Fruit fly (Drosophila melanogaster) whole organism, embryonic: Measurements from ENCODE around the gene CG43448.

Source experiments
- B-H1 ChIP-seq: fragments of 200-800 bp; sonication (Bioruptor generic); IDR thresholded peaks from 3 replicates; pipeline ENCODE4 v1.3.6; 2022; ENCODE audit warnings: missing biosample characterization, missing genetic modification characterization
- Blimp-1 ChIP-seq: fragments of 200-800 bp; sonication (Bioruptor generic); optimal IDR thresholded peaks from 3 replicates; lab custom pipeline; 2018; ENCODE audit warnings: missing biosample characterization, missing genetic modification characterization, mild to moderate bottlenecking, moderate library complexity, missing genetic modification reagents
- CG10209 ChIP-seq: fragments of 200-800 bp; sonication (Bioruptor generic); optimal IDR thresholded peaks from 3 replicates; lab custom pipeline; 2017; ENCODE audit warnings: missing biosample characterization, mild to moderate bottlenecking, missing genetic modification characterization, missing genetic modification reagents
- CG10959 ChIP-seq: fragments of 200-800 bp; sonication (Bioruptor generic); IDR thresholded peaks from 2 replicates; pipeline ENCODE4 v1.3.6; 2022; ENCODE audit warnings: missing biosample characterization, missing genetic modification characterization
- CG11247 ChIP-seq: fragments of 200-800 bp; sonication (Bioruptor generic); IDR thresholded peaks from 2 replicates; pipeline ENCODE4 v1.3.6; 2022; ENCODE audit warnings: missing biosample characterization, missing genetic modification characterization
- CG11560 ChIP-seq: fragments of 200-800 bp; sonication (Bioruptor generic); IDR thresholded peaks from 3 replicates; pipeline ENCODE4 v1.3.6; 2022; ENCODE audit warnings: missing biosample characterization, missing genetic modification characterization
- CG11695 ChIP-seq: fragments of 200-800 bp; sonication (Bioruptor generic); IDR thresholded peaks from 3 replicates; pipeline ENCODE4 v1.3.6; 2022; ENCODE audit warnings: missing biosample characterization, missing genetic modification characterization
- CG11723 ChIP-seq: fragments of 200-800 bp; sonication (Bioruptor generic); optimal IDR thresholded peaks from 2 replicates; lab custom pipeline; 2017; ENCODE audit warnings: missing biosample characterization, mild to moderate bottlenecking, missing genetic modification characterization
- CG13123 ChIP-seq: fragments of 200-800 bp; sonication (Bioruptor generic); optimal IDR thresholded peaks from 2 replicates; lab custom pipeline; 2016; ENCODE audit warnings: missing biosample characterization, missing genetic modification characterization
- CG13296 ChIP-seq: fragments of 200-800 bp; sonication (Bioruptor generic); optimal IDR thresholded peaks from 3 replicates; lab custom pipeline; 2018; ENCODE audit warnings: missing biosample characterization, mild to moderate bottlenecking, missing genetic modification characterization
- CG14710 ChIP-seq: fragments of 200-800 bp; sonication (Bioruptor generic); optimal IDR thresholded peaks from 3 replicates; lab custom pipeline; 2019; ENCODE audit warnings: missing biosample characterization, mild to moderate bottlenecking, missing genetic modification characterization, moderate library complexity
- CG15073 ChIP-seq: fragments of 200-800 bp; sonication (Bioruptor generic); optimal IDR thresholded peaks from 2 replicates; lab custom pipeline; 2016; ENCODE audit warnings: missing biosample characterization, missing genetic modification characterization
- CG17912 ChIP-seq: fragments of 200-800 bp; sonication (Bioruptor generic); optimal IDR thresholded peaks from 2 replicates; lab custom pipeline; 2018; ENCODE audit warnings: missing biosample characterization, mild to moderate bottlenecking, missing genetic modification characterization
- CG1792 ChIP-seq: fragments of 200-800 bp; sonication (Bioruptor generic); optimal IDR thresholded peaks from 2 replicates; lab custom pipeline; 2016; ENCODE audit warnings: missing biosample characterization, missing genetic modification characterization
- CG2202 ChIP-seq: fragments of 200-800 bp; sonication (Bioruptor generic); optimal IDR thresholded peaks from 2 replicates; lab custom pipeline; 2018; ENCODE audit warnings: missing biosample characterization, mild to moderate bottlenecking, missing genetic modification characterization
- CG4404 ChIP-seq: fragments of 200-800 bp; sonication (Bioruptor generic); IDR thresholded peaks from 2 replicates; pipeline ENCODE4 v1.3.6; 2022; ENCODE audit warnings: missing biosample characterization, missing genetic modification characterization
- CG6175 ChIP-seq: fragments of 200-800 bp; sonication (Bioruptor generic); IDR thresholded peaks from 3 replicates; pipeline ENCODE4 v1.3.6; 2022; ENCODE audit warnings: missing biosample characterization, missing genetic modification characterization
- CG6254 ChIP-seq: fragments of 200-800 bp; sonication (Bioruptor generic); optimal IDR thresholded peaks from 3 replicates; lab custom pipeline; 2017; ENCODE audit warnings: mild to moderate bottlenecking, missing biosample characterization, missing genetic modification reagents, missing genetic modification characterization
- CG7745 ChIP-seq: fragments of 200-800 bp; sonication (Bioruptor generic); optimal IDR thresholded peaks from 2 replicates; lab custom pipeline; 2018; ENCODE audit warnings: missing biosample characterization, mild to moderate bottlenecking, missing genetic modification characterization, moderate library complexity
- CHES-1-like ChIP-seq: fragments of 200-800 bp; sonication (Bioruptor generic); optimal IDR thresholded peaks from 2 replicates; lab custom pipeline; 2016; ENCODE audit warnings: missing biosample characterization, missing genetic modification characterization
- CkIIα-i1 ChIP-seq: fragments of 200-800 bp; sonication (Bioruptor generic); IDR thresholded peaks from 2 replicates; pipeline ENCODE4 v1.3.6; 2022; ENCODE audit warnings: missing biosample characterization, missing genetic modification characterization
- D19B ChIP-seq: fragments of 200-800 bp; sonication (Bioruptor generic); optimal IDR thresholded peaks from 2 replicates; lab custom pipeline; 2017; ENCODE audit warnings: missing biosample characterization, mild to moderate bottlenecking, missing genetic modification characterization
- Elba2 ChIP-seq: fragments of 200-800 bp; sonication (Bioruptor generic); optimal IDR thresholded peaks from 3 replicates; lab custom pipeline; 2016; ENCODE audit warnings: missing biosample characterization, missing genetic modification characterization
- Hr3 ChIP-seq: fragments of 200-800 bp; sonication (Bioruptor generic); optimal IDR thresholded peaks from 3 replicates; lab custom pipeline; 2016; ENCODE audit warnings: missing biosample characterization, missing genetic modification characterization
- Lpt ChIP-seq: fragments of >200 bp; optimal IDR thresholded peaks from 2 replicates; lab custom pipeline; 2018; ENCODE audit warnings: missing biosample characterization, missing genetic modification characterization
- Max ChIP-seq: fragments of 200-800 bp; sonication (Bioruptor generic); optimal IDR thresholded peaks from 2 replicates; lab custom pipeline; 2016; ENCODE audit warnings: missing biosample characterization, mild to moderate bottlenecking, missing genetic modification characterization
- Mes4 ChIP-seq: fragments of 200-800 bp; sonication (Bioruptor generic); optimal IDR thresholded peaks from 2 replicates; lab custom pipeline; 2016; ENCODE audit warnings: missing biosample characterization, missing genetic modification characterization
- Neu2 ChIP-seq: fragments of 200-800 bp; sonication (Bioruptor generic); optimal IDR thresholded peaks from 3 replicates; lab custom pipeline; 2016; ENCODE audit warnings: missing biosample characterization, missing genetic modification characterization, borderline replicate concordance
- Nf-YC ChIP-seq: fragments of 200-800 bp; optimal IDR thresholded peaks from 3 replicates; lab custom pipeline; 2019; ENCODE audit warnings: missing biosample characterization, mild to moderate bottlenecking, missing genetic modification characterization, moderate library complexity
- Poxn ChIP-seq: fragments of 200-800 bp; sonication (Bioruptor generic); IDR thresholded peaks from 2 replicates; pipeline ENCODE4 v1.3.6; 2022; ENCODE audit warnings: missing biosample characterization, missing genetic modification characterization
- Sin3A ChIP-seq: fragments of >200 bp; optimal IDR thresholded peaks from 2 replicates; lab custom pipeline; 2018
- Taf1 ChIP-seq: fragments of 200-800 bp; sonication (Bioruptor generic); IDR thresholded peaks from 2 replicates; pipeline ENCODE4 v1.3.6; 2022; ENCODE audit warnings: missing biosample characterization, missing genetic modification characterization
- Trl ChIP-seq, 3 experiments: fragments of >200 bp in 2 of 3; fragments of 200-800 bp in 1 of 3; sonication (Bioruptor generic) in 1 of 3; optimal IDR thresholded peaks; 2 replicates in 1 of 3; 3 replicates in 2 of 3; lab custom pipeline; 2016 to 2017; ENCODE audit warnings: missing biosample characterization in 1 of 3, missing genetic modification characterization in 1 of 3
- abd-A ChIP-seq: fragments of 200-800 bp; sonication (Bioruptor generic); optimal IDR thresholded peaks from 3 replicates; lab custom pipeline; 2019; ENCODE audit warnings: missing biosample characterization, mild to moderate bottlenecking, missing genetic modification characterization, moderate library complexity
- bab2 ChIP-seq: fragments of 200-800 bp; sonication (Bioruptor generic); optimal IDR thresholded peaks from 2 replicates; lab custom pipeline; 2016; ENCODE audit warnings: missing biosample characterization, missing genetic modification characterization
- bigmax ChIP-seq: fragments of 200-800 bp; sonication (Bioruptor generic); optimal IDR thresholded peaks from 2 replicates; lab custom pipeline; 2018; ENCODE audit warnings: missing biosample characterization, mild to moderate bottlenecking, missing genetic modification characterization
- chinmo ChIP-seq: fragments of 200-800 bp; sonication (Bioruptor generic); IDR thresholded peaks from 4 replicates; pipeline ENCODE4 v1.3.6; 2022; ENCODE audit warnings: missing biosample characterization, missing genetic modification characterization; ENCODE audit not compliant: partially characterized antibody
- dmrt99B ChIP-seq: fragments of 200-800 bp; sonication (Bioruptor generic); optimal IDR thresholded peaks from 2 replicates; lab custom pipeline; 2018; ENCODE audit warnings: missing biosample characterization, mild to moderate bottlenecking, missing genetic modification characterization, moderate library complexity
- grau ChIP-seq: fragments of 200-800 bp; optimal IDR thresholded peaks from 3 replicates; lab custom pipeline; 2019; ENCODE audit warnings: missing biosample characterization, mild to moderate bottlenecking, missing genetic modification characterization, moderate library complexity
- ind ChIP-seq: fragments of 200-800 bp; sonication (Bioruptor generic); optimal IDR thresholded peaks from 3 replicates; lab custom pipeline; 2016; ENCODE audit warnings: missing biosample characterization, missing genetic modification characterization
- org-1 ChIP-seq: fragments of 200-800 bp; sonication (Bioruptor generic); optimal IDR thresholded peaks from 2 replicates; lab custom pipeline; 2017; ENCODE audit warnings: missing biosample characterization, missing genetic modification characterization
- phol ChIP-seq: fragments of 200-800 bp; sonication (Bioruptor generic); optimal IDR thresholded peaks from 3 replicates; lab custom pipeline; 2018; ENCODE audit warnings: missing biosample characterization, mild to moderate bottlenecking, missing genetic modification characterization, moderate library complexity
- pum ChIP-seq: fragments of 200-800 bp; sonication (Bioruptor generic); optimal IDR thresholded peaks from 2 replicates; lab custom pipeline; 2016; ENCODE audit warnings: missing biosample characterization, missing genetic modification characterization
- sim ChIP-seq: fragments of 200-800 bp; sonication (Bioruptor generic); IDR thresholded peaks from 2 replicates; pipeline ENCODE4 v1.3.6; 2022; ENCODE audit warnings: missing biosample characterization, missing genetic modification characterization
- slou ChIP-seq: fragments of 200-800 bp; sonication (Bioruptor generic); optimal IDR thresholded peaks from 3 replicates; lab custom pipeline; 2016; ENCODE audit warnings: missing biosample characterization, missing genetic modification characterization
- sob ChIP-seq: fragments of 200-800 bp; sonication (Bioruptor generic); IDR thresholded peaks from 2 replicates; pipeline ENCODE4 v1.3.6; 2022; ENCODE audit warnings: missing biosample characterization, missing genetic modification characterization
- ssp ChIP-seq: fragments of 200-800 bp; sonication (Bioruptor generic); IDR thresholded peaks from 2 replicates; pipeline ENCODE4 v1.3.6; 2022; ENCODE audit warnings: missing biosample characterization, missing genetic modification characterization
- vvl ChIP-seq: fragments of 200-800 bp; sonication (Bioruptor generic); IDR thresholded peaks from 2 replicates; pipeline ENCODE4 v1.3.6; 2022; ENCODE audit warnings: missing biosample characterization, missing genetic modification characterization
- zen ChIP-seq: fragments of 200-800 bp; sonication (Bioruptor generic); optimal IDR thresholded peaks from 3 replicates; lab custom pipeline; 2018; ENCODE audit warnings: missing biosample characterization, mild to moderate bottlenecking, missing genetic modification characterization, moderate library complexity
- zf30C ChIP-seq: fragments of 200-800 bp; sonication (Bioruptor generic); optimal IDR thresholded peaks from 3 replicates; lab custom pipeline; 2018; ENCODE audit warnings: missing biosample characterization, mild to moderate bottlenecking, missing genetic modification characterization

The CG43448 gene

dm6 chr3R:30276482-30277282 lies 39.1 kb upstream of the CG43448 start (continued):
- TF ChIP-seq vvl (GFP tag; lab: Robert Waterston, UW) (peak; percentile 71), CG6254 (GFP tag; lab: Kevin White, UChicago) (peak; percentile 61), Trl (optimal IDR thresholded peaks at IDR 0.05; lab: Kevin White, UChicago) (no peak), Trl (GFP tag; optimal IDR thresholded peaks at IDR 0.05; lab: Kevin White, UChicago) (peak; percentile 8), CG10209 (GFP tag; lab: Kevin White, UChicago) (no peak), bab2 (GFP tag; lab: Kevin White, UChicago) (peak; percentile 58), CG11560 (tag; lab: Robert Waterston, UW) (no peak), CG4404 (GFP tag; lab: Robert Waterston, UW) (no peak), CG6175 (GFP tag; lab: Robert Waterston, UW) (no peak), CG2202 (tag; lab: Kevin White, UChicago) (peak; percentile 60), ssp (0 out of 2 replicates have a peak, but pooled peaks have one; percentile 21), CG7745 (tag; lab: Kevin White, UChicago) (peak; percentile 13), sim (GFP tag; lab: Robert Waterston, UW) (0 out of 2 replicates have a peak, but pooled peaks have one; percentile 31), sob (GFP tag; lab: Robert Waterston, UW) (peak; percentile 31; the same call in 1 of the 2 replicates), CG11695 (GFP tag; lab: Robert Waterston, UW) (no peak), abd-A (tag; lab: Kevin White, UChicago) (no peak), phol (tag; lab: Kevin White, UChicago) (peak; percentile 36), chinmo (GFP tag; lab: Robert Waterston, UW) (peak; percentile 93), CG17912 (peak; percentile 50), CG10959 (peak; percentile 24; the same call in 1 of the 2 replicates), CG14710 (tag; lab: Kevin White, UChicago) (peak; percentile 43), Sin3A (no peak), ind (peak; percentile 31), Hr3 (GFP tag; lab: Kevin White, UChicago) (no peak), bigmax (no peak), Nf-YC (tag; lab: Kevin White, UChicago) (peak; percentile 33), Poxn (GFP tag; lab: Robert Waterston, UW) (no peak), Taf1 (GFP tag; lab: Robert Waterston, UW) (no peak), Neu2 (GFP tag; lab: Kevin White, UChicago) (no peak), CkIIα-i1 (GFP tag; lab: Robert Waterston, UW) (no peak), slou (GFP tag; lab: Kevin White, UChicago) (no peak), org-1 (GFP tag; lab: Kevin White, UChicago) (no peak), Max (GFP tag; lab: Kevin White, UChicago) (no peak), D19B (GFP tag; lab: Kevin White, UChicago) (peak; percentile 16), dmrt99B (peak; percentile 47), CG11723 (GFP tag; lab: Kevin White, UChicago) (peak; percentile 37), zf30C (GFP tag; lab: Kevin White, UChicago) (no peak), Elba2 (no peak), CG11247 (GFP tag; lab: Robert Waterston, UW) (no peak), CHES-1-like (GFP tag; lab: Kevin White, UChicago) (peak; percentile 47), CG1792 (no peak), CG13296 (GFP tag; lab: Kevin White, UChicago) (peak; percentile 31), zen (no peak), B-H1 (GFP tag; lab: Robert Waterston, UW) (no peak; the same call in 2 of the 3 replicates), pum (GFP tag; lab: Kevin White, UChicago) (peak; percentile 23), Lpt (GFP tag; lab: Kevin White, UChicago) (no peak), CG13123 (GFP tag; lab: Kevin White, UChicago) (no peak), grau (peak; percentile 39), CG15073 (no peak), Blimp-1 (GFP tag; lab: Kevin White, UChicago) (peak; percentile 95), Mes4 (GFP tag; lab: Kevin White, UChicago) (peak; percentile 22)
